Fruit fly (Drosophila melanogaster): ENCODE results near the gene CG14441.
A peak's percentile ranks its signal among the peaks of the same experiment; 100 is the strongest.

Gene CG14441

DNA sequence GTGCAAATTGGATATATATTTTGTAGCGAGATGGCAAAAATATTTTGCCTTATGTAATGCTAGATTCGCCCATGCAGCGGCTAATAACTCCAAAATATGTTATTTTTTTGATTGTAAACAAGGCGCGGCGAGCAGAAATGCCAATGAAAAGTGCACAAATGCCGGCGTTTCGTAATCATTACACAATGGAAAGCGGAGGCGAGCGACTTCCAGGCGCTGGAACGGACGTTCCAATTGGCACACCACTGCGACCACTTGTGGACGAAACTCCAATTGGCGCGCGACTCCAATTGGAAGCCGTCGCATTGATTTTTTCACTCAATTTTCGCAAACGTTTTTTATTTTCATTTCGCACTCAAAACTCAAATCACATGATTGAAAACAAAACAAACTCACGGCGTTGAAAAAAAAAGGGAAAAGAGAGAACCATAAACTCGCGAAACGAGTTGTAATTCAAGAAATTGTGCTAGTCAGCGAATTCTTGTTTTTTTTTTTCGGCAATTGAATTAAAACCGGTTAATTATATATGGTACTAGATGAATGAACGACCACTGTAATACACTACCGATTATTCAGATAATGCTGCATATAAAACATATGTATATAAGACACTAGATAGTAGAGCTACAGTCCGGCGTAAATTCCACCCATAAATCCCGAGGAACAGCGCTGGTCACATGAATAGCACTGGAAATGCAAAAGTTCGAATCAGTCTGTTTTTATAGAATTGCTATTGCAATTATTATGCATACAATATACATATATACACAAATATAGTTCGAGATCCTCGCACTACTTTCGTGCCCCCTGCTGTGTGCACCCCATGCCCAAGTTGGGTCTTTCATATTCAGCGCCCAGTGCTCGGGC lies 20.4 kb upstream of the CG14441 start, which contains the start of gene ND-ASHI (continued):
- peak; percentile 69 for TF ChIP-seq CG8290 (GFP tag; optimal IDR thresholded peaks at IDR 0.05)
- peak in 1 of 2 experiments; percentile 99 for TF ChIP-seq CG8290 (tag; optimal IDR thresholded peaks at IDR 0.05)
- peak; percentile 73 for TF ChIP-seq CG12236 (GFP tag; optimal IDR thresholded peaks at IDR 0.05)
- peak; percentile 91 for TF ChIP-seq CG2712 (tag; optimal IDR thresholded peaks at IDR 0.05)
- TF ChIP-seq CG17361 (GFP tag; IDR thresholded peaks at IDR 0.05): peak; percentile 91
- TF ChIP-seq CG12391 (tag; optimal IDR thresholded peaks at IDR 0.05): peak; percentile 93
- peak; percentile 93 for TF ChIP-seq ems (GFP tag; optimal IDR thresholded peaks at IDR 0.05)
- TF ChIP-seq cato (GFP tag; optimal IDR thresholded peaks at IDR 0.05; ENCODE audit: borderline replicate concordance): peak; percentile 69
- TF ChIP-seq gcm (GFP tag; optimal IDR thresholded peaks at IDR 0.05): peak; percentile 84
- no peak for TF ChIP-seq CG7745 (tag; optimal IDR thresholded peaks at IDR 0.05)
- TF ChIP-seq seq (GFP tag; IDR thresholded peaks at IDR 0.05): peak; percentile 95
- TF ChIP-seq CG1603 (tag; optimal IDR thresholded peaks at IDR 0.05): peak; percentile 96
- TF ChIP-seq repo (GFP tag; optimal IDR thresholded peaks at IDR 0.05): peak; percentile 86
- TF ChIP-seq unc-4 (GFP tag; IDR thresholded peaks at IDR 0.05; ENCODE audit: partially characterized antibody): no peak
- TF ChIP-seq ssp (GFP tag; IDR thresholded peaks at IDR 0.05): peak; percentile 81
- peak; percentile 93 for TF ChIP-seq CG18476 (GFP tag; optimal IDR thresholded peaks at IDR 0.05)
- TF ChIP-seq Oaz (GFP tag; IDR thresholded peaks at IDR 0.05): peak; percentile 92
- no peak for TF ChIP-seq CG34224 (GFP tag; IDR thresholded peaks at IDR 0.05; ENCODE audit: partially characterized antibody)
- peak; percentile 88 for TF ChIP-seq kay (GFP tag; optimal IDR thresholded peaks at IDR 0.05)
- TF ChIP-seq zfh1 (GFP tag; IDR thresholded peaks at IDR 0.05): peak; percentile 96
- TF ChIP-seq CG12299 (tag; optimal IDR thresholded peaks at IDR 0.05): peak; percentile 91
- peak; percentile 34 for TF ChIP-seq kni (GFP tag; optimal IDR thresholded peaks at IDR 0.05)
- peak; percentile 84 for TF ChIP-seq Ssrp (tag; optimal IDR thresholded peaks at IDR 0.05)
- TF ChIP-seq bigmax (GFP tag; optimal IDR thresholded peaks at IDR 0.05): peak; percentile 57
- TF ChIP-seq CG1832 (GFP tag; optimal IDR thresholded peaks at IDR 0.05): no peak
- TF ChIP-seq Taf1 (GFP tag; IDR thresholded peaks at IDR 0.05): peak; percentile 96
- TF ChIP-seq CG9817 (tag; optimal IDR thresholded peaks at IDR 0.05): peak; percentile 95
- peak; percentile 88 for TF ChIP-seq dimm (GFP tag; IDR thresholded peaks at IDR 0.05)
- TF ChIP-seq row (GFP tag; IDR thresholded peaks at IDR 0.05): peak; percentile 95
- TF ChIP-seq sna (GFP tag; IDR thresholded peaks at IDR 0.05; ENCODE audit: partially characterized antibody): no peak
- peak; percentile 84 for TF ChIP-seq CG18011 (GFP tag; optimal IDR thresholded peaks at IDR 0.05)
- TF ChIP-seq CG7357 (GFP tag; IDR thresholded peaks at IDR 0.05): peak; percentile 86
- peak; percentile 79 for TF ChIP-seq CG8089 (GFP tag; optimal IDR thresholded peaks at IDR 0.05)
- TF ChIP-seq CG31441 (GFP tag; IDR thresholded peaks at IDR 0.05): peak; percentile 89
- peak; percentile 94 for TF ChIP-seq zfh2 (GFP tag; optimal IDR thresholded peaks at IDR 0.05)
- peak; percentile 88 for TF ChIP-seq Atf-2 (GFP tag; optimal IDR thresholded peaks at IDR 0.05)
- TF ChIP-seq CG1233 (GFP tag; optimal IDR thresholded peaks at IDR 0.05): peak; percentile 92
- TF ChIP-seq aop (GFP tag; IDR thresholded peaks at IDR 0.05): peak; percentile 54; the same call in 1 of the 2 replicates
- TF ChIP-seq otp (GFP tag; IDR thresholded peaks at IDR 0.05): peak; percentile 94
- peak; percentile 89 for TF ChIP-seq cas (GFP tag; IDR thresholded peaks at IDR 0.05)
- peak; percentile 92 for TF ChIP-seq Sox102F (GFP tag; optimal IDR thresholded peaks at IDR 0.05)
- TF ChIP-seq CG1529 (GFP tag; optimal IDR thresholded peaks at IDR 0.05): peak; percentile 87
- peak; percentile 83 for TF ChIP-seq CG10267 (tag; optimal IDR thresholded peaks at IDR 0.05)
- TF ChIP-seq Gug (GFP tag; IDR thresholded peaks at IDR 0.05): peak; percentile 95
- no peak for TF ChIP-seq cg (GFP tag; optimal IDR thresholded peaks at IDR 0.05)
- TF ChIP-seq CoRest (tag; optimal IDR thresholded peaks at IDR 0.05): peak; percentile 92
- TF ChIP-seq Mad (GFP tag; optimal IDR thresholded peaks at IDR 0.05): peak; percentile 89
- peak; percentile 93 for TF ChIP-seq CG30403 (GFP tag; optimal IDR thresholded peaks at IDR 0.05)
- TF ChIP-seq vnd (GFP tag; IDR thresholded peaks at IDR 0.05; ENCODE audit: partially characterized antibody): no peak

Data from whole organism, embryonic.